Worm (Caenorhabditis elegans) whole organism, L2 larva: ENCODE measurements around the gene srw-122.

ENCODE experiments used
- C34F6.9 ChIP-seq: fragments of 150-350 bp; optimal IDR thresholded peaks from 2 replicates; lab custom pipeline; 2014; ENCODE audit warnings: missing biosample characterization, missing genetic modification characterization
- F13H6.1 ChIP-seq: sonication (generic microtip); optimal IDR thresholded peaks from 2 replicates; lab custom pipeline; 2016; ENCODE audit warnings: missing genetic modification characterization, missing compliant biosample characterization
- R02D3.7 ChIP-seq: fragments of 150-350 bp; optimal IDR thresholded peaks from 2 replicates; lab custom pipeline; 2014; ENCODE audit warnings: missing biosample characterization, missing genetic modification characterization
- Y55F3AM.14 ChIP-seq: fragments of 200-800 bp; sonication (Bioruptor generic); optimal IDR thresholded peaks from 2 replicates; lab custom pipeline; 2018; ENCODE audit warnings: mild to moderate bottlenecking, missing genetic modification characterization, missing compliant biosample characterization
- ZK546.5 ChIP-seq: sonication (generic microtip); optimal IDR thresholded peaks from 2 replicates; lab custom pipeline; 2017; ENCODE audit warnings: missing biosample characterization, missing genetic modification characterization
- alr-1 ChIP-seq: fragments of 150-350 bp; optimal IDR thresholded peaks from 2 replicates; lab custom pipeline; 2014; ENCODE audit warnings: missing biosample characterization, missing genetic modification characterization
- aly-2 ChIP-seq: fragments of 150-350 bp; optimal IDR thresholded peaks from 2 replicates; lab custom pipeline; 2014; ENCODE audit warnings: missing biosample characterization, missing genetic modification characterization
- blmp-1 ChIP-seq: sonication (generic microtip); optimal IDR thresholded peaks from 2 replicates; lab custom pipeline; 2017; ENCODE audit warnings: missing genetic modification characterization, mild to moderate bottlenecking, missing compliant biosample characterization, antibody characterized with exemption, moderate library complexity; ENCODE audit not compliant: insufficient read depth
- ceh-82 ChIP-seq: fragments of 150-350 bp; optimal IDR thresholded peaks from 2 replicates; lab custom pipeline; 2014; ENCODE audit warnings: missing biosample characterization, missing genetic modification characterization
- crh-2 ChIP-seq: sonication (generic microtip); optimal IDR thresholded peaks from 2 replicates; lab custom pipeline; 2017; ENCODE audit warnings: missing biosample characterization, missing genetic modification characterization
- dmd-4 ChIP-seq: sonication (generic microtip); optimal IDR thresholded peaks from 2 replicates; lab custom pipeline; 2017; ENCODE audit warnings: missing biosample characterization, missing genetic modification characterization
- egl-27 ChIP-seq: sonication (generic microtip); optimal IDR thresholded peaks from 3 replicates; lab custom pipeline; 2017; ENCODE audit warnings: missing biosample characterization, missing genetic modification reagents, missing genetic modification characterization
- elt-1 ChIP-seq: fragments of 150-350 bp; optimal IDR thresholded peaks from 2 replicates; lab custom pipeline; 2014; ENCODE audit warnings: missing biosample characterization, missing genetic modification characterization
- elt-3 ChIP-seq: sonication (generic microtip); optimal IDR thresholded peaks from 2 replicates; lab custom pipeline; 2017; ENCODE audit warnings: missing biosample characterization, missing genetic modification characterization
- fos-1 ChIP-seq: fragments of 150-350 bp; optimal IDR thresholded peaks from 2 replicates; lab custom pipeline; 2014; ENCODE audit warnings: missing biosample characterization, missing genetic modification characterization
- gmeb-1 ChIP-seq: fragments of 150-350 bp; optimal IDR thresholded peaks from 2 replicates; lab custom pipeline; 2014; ENCODE audit warnings: missing biosample characterization, missing genetic modification characterization
- lin-13 ChIP-seq: fragments of 150-350 bp; optimal IDR thresholded peaks from 2 replicates; lab custom pipeline; 2014; ENCODE audit warnings: missing biosample characterization, missing genetic modification reagents, missing genetic modification characterization
- lin-39 ChIP-seq: fragments of 150-350 bp; optimal IDR thresholded peaks from 2 replicates; lab custom pipeline; 2014; ENCODE audit warnings: missing biosample characterization, missing genetic modification reagents, missing genetic modification characterization
- lsy-2 ChIP-seq, 2 experiments: fragments of 150-350 bp in 1 of 2; sonication (generic microtip) in 1 of 2; optimal IDR thresholded peaks; 2 replicates each; lab custom pipeline; 2014 to 2017; ENCODE audit warnings: missing biosample characterization in 2 of 2, missing genetic modification characterization in 2 of 2
- mab-5 ChIP-seq: fragments of 150-350 bp; optimal IDR thresholded peaks from 2 replicates; lab custom pipeline; 2014; ENCODE audit warnings: missing biosample characterization, missing genetic modification characterization
- mbf-1 ChIP-seq: sonication (generic microtip); optimal IDR thresholded peaks from 2 replicates; lab custom pipeline; 2017; ENCODE audit warnings: missing biosample characterization, missing genetic modification characterization
- mdl-1 ChIP-seq, 2 experiments: fragments of 150-350 bp in 1 of 2; sonication (generic microtip) in 1 of 2; optimal IDR thresholded peaks; 2 replicates each; lab custom pipeline; 2017; ENCODE audit warnings: missing biosample characterization in 2 of 2, missing genetic modification characterization in 2 of 2
- nhr-10 ChIP-seq: sonication (generic microtip); optimal IDR thresholded peaks from 2 replicates; lab custom pipeline; 2017; ENCODE audit warnings: missing biosample characterization, missing genetic modification characterization
- nhr-12 ChIP-seq: fragments of 150-350 bp; optimal IDR thresholded peaks from 2 replicates; lab custom pipeline; 2014; ENCODE audit warnings: missing biosample characterization, missing genetic modification characterization
- nhr-129 ChIP-seq: fragments of 150-350 bp; optimal IDR thresholded peaks from 2 replicates; lab custom pipeline; 2014; ENCODE audit warnings: missing biosample characterization, missing genetic modification characterization
- nhr-21 ChIP-seq: fragments of 150-350 bp; optimal IDR thresholded peaks from 2 replicates; lab custom pipeline; 2014; ENCODE audit warnings: missing biosample characterization, missing genetic modification characterization
- nhr-23 ChIP-seq: fragments of 150-350 bp; optimal IDR thresholded peaks from 2 replicates; lab custom pipeline; 2014; ENCODE audit warnings: missing biosample characterization, missing genetic modification reagents, missing genetic modification characterization
- nhr-77 ChIP-seq: fragments of 150-350 bp; optimal IDR thresholded peaks from 2 replicates; lab custom pipeline; 2014; ENCODE audit warnings: missing biosample characterization, missing genetic modification characterization
- peb-1 ChIP-seq: fragments of 150-350 bp; optimal IDR thresholded peaks from 2 replicates; lab custom pipeline; 2014; ENCODE audit warnings: missing biosample characterization, missing genetic modification characterization
- sem-4 ChIP-seq: fragments of 150-350 bp; optimal IDR thresholded peaks from 2 replicates; lab custom pipeline; 2014; ENCODE audit warnings: missing biosample characterization, missing genetic modification reagents, missing genetic modification characterization
- skn-1 ChIP-seq: sonication (generic microtip); optimal IDR thresholded peaks from 2 replicates; lab custom pipeline; 2017; ENCODE audit warnings: missing biosample characterization, missing genetic modification characterization
- sma-3 ChIP-seq: sonication (generic microtip); optimal IDR thresholded peaks from 2 replicates; lab custom pipeline; 2016; ENCODE audit warnings: missing genetic modification reagents, missing genetic modification characterization, missing compliant biosample characterization
- sma-9 ChIP-seq, 2 experiments: fragments of 150-350 bp in 1 of 2; sonication (generic microtip) in 1 of 2; optimal IDR thresholded peaks; 2 replicates each; lab custom pipeline; 2014 to 2016; ENCODE audit warnings: missing genetic modification characterization in 2 of 2, mild to moderate bottlenecking in 1 of 2, missing biosample characterization in 1 of 2, missing compliant biosample characterization in 1 of 2, missing genetic modification reagents in 1 of 2, moderate library complexity in 1 of 2
- unc-39 ChIP-seq: fragments of 150-350 bp; optimal IDR thresholded peaks from 2 replicates; lab custom pipeline; 2014; ENCODE audit warnings: missing biosample characterization, missing genetic modification characterization
- unc-55 ChIP-seq: fragments of 150-350 bp; sonication (generic microtip); optimal IDR thresholded peaks from 3 replicates; lab custom pipeline; 2014; ENCODE audit warnings: missing biosample characterization, missing genetic modification reagents, missing genetic modification characterization
- zag-1 ChIP-seq: fragments of 150-350 bp; optimal IDR thresholded peaks from 2 replicates; lab custom pipeline; 2014; ENCODE audit warnings: missing biosample characterization, missing genetic modification characterization
- ztf-1 ChIP-seq: fragments of 200-800 bp; sonication (Bioruptor generic); conservative IDR thresholded peaks from 2 replicates; pipeline ENCODE4 v1.3.6; 2022; ENCODE audit warnings: missing genetic modification characterization, missing compliant biosample characterization
- ztf-11 ChIP-seq: sonication (generic microtip); optimal IDR thresholded peaks from 2 replicates; lab custom pipeline; 2017; ENCODE audit warnings: missing biosample characterization, missing genetic modification characterization
- ztf-4 ChIP-seq: fragments of 150-350 bp; optimal IDR thresholded peaks from 2 replicates; lab custom pipeline; 2014; ENCODE audit warnings: missing biosample characterization, missing genetic modification characterization

Gene srw-122

ce11 chrV:2992060-2992459 is 40.1 kb upstream of the srw-122 start:
- TF ChIP-seq blmp-1 (tag; lab: Kevin White, UChicago) (no peak), unc-39 (tag; lab: Kevin White, UChicago) (no peak), dmd-4 (tag; lab: Kevin White, UChicago) (no peak)
- TF ChIP-seq, all 48 proteins: peak for 0

- TF ChIP-seq ztf-1 (GFP tag; lab: Robert Waterston, UW) (no peak), fos-1 (no peak), nhr-21 (tag; lab: Kevin White, UChicago) (no peak), ztf-11 (no peak), alr-1 (no peak), ZK546.5 (no peak), lin-39 (tag; lab: Kevin White, UChicago) (no peak), mab-5 (tag; lab: Kevin White, UChicago) (no peak), aly-2 (no peak)
Observed at ce11 chrV:2991485-2991884, 39.5 kb upstream of the srw-122 start, which contains the start of gene srw-121. Gene srw-121, minus strand, starts transcription at chrV:2991585.

- TF ChIP-seq crh-2 (tag; lab: Kevin White, UChicago) (no peak), dmd-4 (tag; lab: Kevin White, UChicago) (no peak), nhr-77 (tag; lab: Kevin White, UChicago) (no peak), gmeb-1 (tag; lab: Kevin White, UChicago) (no peak), nhr-10 (tag; lab: Kevin White, UChicago) (no peak), ZK546.5 (no peak), Y55F3AM.14 (GFP tag; lab: Kevin White, UChicago) (no peak), aly-2 (no peak), egl-27 (tag; lab: Kevin White, UChicago) (no peak), alr-1 (no peak), skn-1 (tag; lab: Kevin White, UChicago) (no peak)
Observed at ce11 chrV:2987407-2987806, 35.4 kb upstream of the srw-122 start, which contains the start of gene srh-85. Gene srh-85, minus strand, starts transcription at chrV:2987507.

ce11 chrV:2985309-2985708 is 33.3 kb upstream of the srw-122 start, which contains the start of gene srw-139:
Gene srw-139, minus strand, starts transcription at chrV:2985409.
- TF ChIP-seq sma-3 (GFP tag; lab: Kevin White, UChicago) = no peak
- no peak for TF ChIP-seq ztf-4 (tag; lab: Kevin White, UChicago)
- no peak for TF ChIP-seq ceh-82
- TF ChIP-seq skn-1 (tag; lab: Kevin White, UChicago) = no peak
- TF ChIP-seq sma-9 (GFP tag; optimal IDR thresholded peaks at IDR 0.05; lab: Kevin White, UChicago) = no peak
- TF ChIP-seq sma-9 (tag; optimal IDR thresholded peaks at IDR 0.05; lab: Kevin White, UChicago) = no peak
- TF ChIP-seq F13H6.1 = no peak
- TF ChIP-seq C34F6.9 (tag; lab: Kevin White, UChicago) = no peak
- TF ChIP-seq nhr-10 (tag; lab: Kevin White, UChicago) = no peak
- no peak for TF ChIP-seq nhr-21 (tag; lab: Kevin White, UChicago)
- TF ChIP-seq mbf-1 = no peak
- no peak for TF ChIP-seq lsy-2 (tag; optimal IDR thresholded peaks at IDR 0.05; lab: Kevin White, UChicago)
- TF ChIP-seq nhr-129 = no peak
- no peak for TF ChIP-seq peb-1 (tag; lab: Kevin White, UChicago)
- no peak for TF ChIP-seq mab-5 (tag; lab: Kevin White, UChicago)
- no peak for TF ChIP-seq ztf-11
- no peak for TF ChIP-seq crh-2 (tag; lab: Kevin White, UChicago)
- TF ChIP-seq lin-13 = no peak
- no peak for TF ChIP-seq elt-3 (tag; lab: Kevin White, UChicago)

- TF ChIP-seq nhr-10 (tag; lab: Kevin White, UChicago) (no peak), C34F6.9 (tag; lab: Kevin White, UChicago) (no peak), zag-1 (tag; lab: Kevin White, UChicago) (no peak), sma-3 (GFP tag; lab: Kevin White, UChicago) (no peak), gmeb-1 (tag; lab: Kevin White, UChicago) (no peak), ztf-11 (no peak)
Observed at ce11 chrV:2983351-2983750, 31.3 kb upstream of the srw-122 start, which contains the start of gene srw-117. Gene srw-117, minus strand, starts transcription at chrV:2983451.

ce11 chrV:2979978-2980377 is 28.0 kb upstream of the srw-122 start, which contains the start of gene srw-118:
Gene srw-118, minus strand, starts transcription at chrV:2980078.
- TF ChIP-seq crh-2 (tag; lab: Kevin White, UChicago) = no peak
- TF ChIP-seq lsy-2 (tag; optimal IDR thresholded peaks at IDR 0.05; lab: Kevin White, UChicago) = no peak
- TF ChIP-seq elt-3 (tag; lab: Kevin White, UChicago) = no peak
- no peak for TF ChIP-seq lin-39 (tag; lab: Kevin White, UChicago)
- TF ChIP-seq R02D3.7 (tag; lab: Kevin White, UChicago) = no peak
- no peak for TF ChIP-seq lin-13
- no peak for TF ChIP-seq nhr-12 (tag; lab: Kevin White, UChicago)
- TF ChIP-seq unc-55 = no peak
- TF ChIP-seq dmd-4 (tag; lab: Kevin White, UChicago) = no peak
- no peak for TF ChIP-seq peb-1 (tag; lab: Kevin White, UChicago)
- TF ChIP-seq sma-3 (GFP tag; lab: Kevin White, UChicago) = no peak
- no peak for TF ChIP-seq sem-4 (tag; lab: Kevin White, UChicago)
- no peak for TF ChIP-seq elt-1 (tag; lab: Kevin White, UChicago)
- TF ChIP-seq mdl-1 (tag; optimal IDR thresholded peaks at IDR 0.05; lab: Kevin White, UChicago) = no peak
- no peak for TF ChIP-seq nhr-23 (tag; lab: Kevin White, UChicago)
